Worm (Caenorhabditis elegans) whole organism, L2 larva: ENCODE results near the gene srd-34.

ENCODE experiments used
- F13H6.1 ChIP-seq: sonication (generic microtip); optimal IDR thresholded peaks from 2 replicates; lab custom pipeline; 2016; ENCODE audit warnings: missing genetic modification characterization, missing compliant biosample characterization
- R02D3.7 ChIP-seq: fragments of 150-350 bp; optimal IDR thresholded peaks from 2 replicates; lab custom pipeline; 2014; ENCODE audit warnings: missing biosample characterization, missing genetic modification characterization
- aly-2 ChIP-seq: fragments of 150-350 bp; optimal IDR thresholded peaks from 2 replicates; lab custom pipeline; 2014; ENCODE audit warnings: missing biosample characterization, missing genetic modification characterization
- ama-1 ChIP-seq: fragments of 150-350 bp; optimal IDR thresholded peaks from 2 replicates; lab custom pipeline; 2018; ENCODE audit warnings: inconsistent platforms
- egl-27 ChIP-seq: sonication (generic microtip); optimal IDR thresholded peaks from 3 replicates; lab custom pipeline; 2017; ENCODE audit warnings: missing biosample characterization, missing genetic modification reagents, missing genetic modification characterization
- elt-1 ChIP-seq: fragments of 150-350 bp; optimal IDR thresholded peaks from 2 replicates; lab custom pipeline; 2014; ENCODE audit warnings: missing biosample characterization, missing genetic modification characterization
- lsy-2 ChIP-seq, 2 experiments: fragments of 150-350 bp in 1 of 2; sonication (generic microtip) in 1 of 2; optimal IDR thresholded peaks; 2 replicates each; lab custom pipeline; 2014 to 2017; ENCODE audit warnings: missing biosample characterization in 2 of 2, missing genetic modification characterization in 2 of 2
- nhr-11 ChIP-seq: fragments of 150-350 bp; optimal IDR thresholded peaks from 2 replicates; lab custom pipeline; 2014; ENCODE audit warnings: missing biosample characterization, missing genetic modification characterization
- nhr-237 ChIP-seq: fragments of 150-350 bp; optimal IDR thresholded peaks from 2 replicates; lab custom pipeline; 2014; ENCODE audit warnings: missing biosample characterization, missing genetic modification characterization
- nhr-25 ChIP-seq: fragments of 150-350 bp; sonication (generic microtip); optimal IDR thresholded peaks from 3 replicates; lab custom pipeline; 2014; ENCODE audit warnings: missing biosample characterization, missing genetic modification characterization
- nhr-77 ChIP-seq: fragments of 150-350 bp; optimal IDR thresholded peaks from 2 replicates; lab custom pipeline; 2014; ENCODE audit warnings: missing biosample characterization, missing genetic modification characterization
- sem-4 ChIP-seq: fragments of 150-350 bp; optimal IDR thresholded peaks from 2 replicates; lab custom pipeline; 2014; ENCODE audit warnings: missing biosample characterization, missing genetic modification reagents, missing genetic modification characterization
- unc-62 ChIP-seq: fragments of 150-350 bp; optimal IDR thresholded peaks from 2 replicates; lab custom pipeline; 2014; ENCODE audit warnings: missing biosample characterization, missing genetic modification reagents, missing genetic modification characterization

ce11 chrV:10514271-10514670 lies 34.6 kb downstream of the srd-34 start, which contains the start of gene dmsr-8:
- TF ChIP-seq egl-27 (tag; lab: Kevin White, UChicago) (no peak), F13H6.1 (no peak), nhr-237 (tag; lab: Kevin White, UChicago) (no peak), aly-2 (tag; lab: Kevin White, UChicago) (no peak), elt-1 (no peak), ama-1 (lab: Kevin White, UChicago) (no peak), unc-62 (no peak), lsy-2 (tag; optimal IDR thresholded peaks at IDR 0.05; lab: Kevin White, UChicago) (no peak), nhr-11 (tag; lab: Kevin White, UChicago) (no peak), sem-4 (no peak), nhr-25 (tag; lab: Kevin White, UChicago) (no peak), nhr-77 (tag; lab: Kevin White, UChicago) (no peak), R02D3.7 (no peak)
